Worm (Caenorhabditis elegans) whole organism, late embryonic: Measurements from ENCODE around the gene F54F7.10.

Experiments
- ahr-1 ChIP-seq: sonication (generic microtip); optimal IDR thresholded peaks from 2 replicates; lab custom pipeline; 2016; ENCODE audit warnings: missing genetic modification characterization, missing compliant biosample characterization
- ceh-24 ChIP-seq: sonication (generic microtip); optimal IDR thresholded peaks from 2 replicates; lab custom pipeline; 2016; ENCODE audit warnings: mild to moderate bottlenecking, missing genetic modification characterization, missing compliant biosample characterization
- dmd-4 ChIP-seq: sonication (generic microtip); optimal IDR thresholded peaks from 2 replicates; lab custom pipeline; 2016; ENCODE audit warnings: borderline replicate concordance, missing genetic modification characterization, missing compliant biosample characterization
- elt-2 ChIP-seq: sonication (generic microtip); optimal IDR thresholded peaks from 2 replicates; lab custom pipeline; 2016; ENCODE audit warnings: missing genetic modification reagents, missing genetic modification characterization, missing compliant biosample characterization
- ets-4 ChIP-seq: sonication (generic microtip); optimal IDR thresholded peaks from 2 replicates; lab custom pipeline; 2016; ENCODE audit warnings: missing genetic modification characterization, missing compliant biosample characterization
- fkh-10 ChIP-seq: fragments of 150-350 bp; optimal IDR thresholded peaks from 2 replicates; lab custom pipeline; 2014; ENCODE audit warnings: missing biosample characterization, missing genetic modification reagents, missing genetic modification characterization
- hlh-15 ChIP-seq: sonication (generic microtip); optimal IDR thresholded peaks from 2 replicates; lab custom pipeline; 2016; ENCODE audit warnings: missing genetic modification characterization, missing compliant biosample characterization
- hlh-30 ChIP-seq: sonication (generic microtip); optimal IDR thresholded peaks from 2 replicates; lab custom pipeline; 2017; ENCODE audit warnings: antibody characterized with exemption, missing genetic modification characterization, missing compliant biosample characterization; ENCODE audit not compliant: insufficient read depth
- pag-3 ChIP-seq: sonication (generic microtip); optimal IDR thresholded peaks from 2 replicates; lab custom pipeline; 2016; ENCODE audit warnings: missing compliant biosample characterization, missing genetic modification characterization, borderline replicate concordance
- pha-4 ChIP-seq: fragments of 150-350 bp; optimal IDR thresholded peaks from 2 replicates; lab custom pipeline; 2018; ENCODE audit warnings: missing biosample characterization, missing genetic modification reagents, missing genetic modification characterization
- pqm-1 ChIP-seq: sonication (generic microtip); optimal IDR thresholded peaks from 2 replicates; lab custom pipeline; 2016; ENCODE audit warnings: missing genetic modification characterization, missing compliant biosample characterization
- syd-9 ChIP-seq: sonication (generic microtip); optimal IDR thresholded peaks from 2 replicates; lab custom pipeline; 2016; ENCODE audit warnings: mild to moderate bottlenecking, missing genetic modification characterization, moderate library complexity, missing compliant biosample characterization
- unc-86 ChIP-seq: sonication (generic microtip); optimal IDR thresholded peaks from 2 replicates; lab custom pipeline; 2016; ENCODE audit warnings: missing genetic modification characterization, missing compliant biosample characterization

ce11 chrX:11913824-11914223 is 50.4 kb downstream of the F54F7.10 start, which contains the start of gene Y62H9A.12:
- no peak for TF ChIP-seq hlh-30
- no peak for TF ChIP-seq pha-4 (tag; lab: Kevin White, UChicago)
- no peak for TF ChIP-seq pqm-1 (tag; lab: Kevin White, UChicago)
- no peak for TF ChIP-seq ahr-1
- TF ChIP-seq fkh-10 (GFP tag; lab: Kevin White, UChicago) = no peak
- no peak for TF ChIP-seq dmd-4 (tag; lab: Kevin White, UChicago)
- no peak for TF ChIP-seq pag-3
- TF ChIP-seq unc-86 (tag; lab: Kevin White, UChicago) = no peak
- TF ChIP-seq ets-4 (tag; lab: Kevin White, UChicago) = no peak
- no peak for TF ChIP-seq ceh-24
- no peak for TF ChIP-seq syd-9 (tag; lab: Kevin White, UChicago)
- no peak for TF ChIP-seq hlh-15 (tag; lab: Kevin White, UChicago)
- TF ChIP-seq elt-2 = no peak
